Worm (Caenorhabditis elegans) whole organism, midembryonic: Measurements from ENCODE around the gene ugt-37.

Source experiments
- T22C8.4 ChIP-seq: fragments of 200-800 bp; sonication (Bioruptor generic); IDR thresholded peaks from 2 replicates; pipeline ENCODE4 v1.3.6; 2022; ENCODE audit warnings: missing genetic modification characterization, missing compliant biosample characterization
- cog-1 ChIP-seq: sonication (generic microtip); optimal IDR thresholded peaks from 2 replicates; lab custom pipeline; 2016; ENCODE audit warnings: missing genetic modification characterization, missing compliant biosample characterization
- flt-1 ChIP-seq: fragments of 200-800 bp; sonication (Bioruptor generic); IDR thresholded peaks from 2 replicates; pipeline ENCODE4 v1.3.6; 2022; ENCODE audit warnings: missing genetic modification characterization, missing compliant biosample characterization
- klf-2 ChIP-seq: fragments of 200-800 bp; sonication (Bioruptor generic); conservative IDR thresholded peaks from 2 replicates; pipeline ENCODE4 v1.3.6; 2022; ENCODE audit warnings: missing genetic modification reagents, missing genetic modification characterization, missing compliant biosample characterization
- med-1 ChIP-seq: sonication (generic microtip); optimal IDR thresholded peaks from 2 replicates; lab custom pipeline; 2017; ENCODE audit warnings: missing genetic modification characterization, mild to moderate bottlenecking, missing compliant biosample characterization, antibody characterized with exemption, missing genetic modification reagents; ENCODE audit not compliant: insufficient read depth
- ref-1 ChIP-seq: fragments of 200-800 bp; sonication (Bioruptor generic); conservative IDR thresholded peaks from 2 replicates; pipeline ENCODE4 v1.3.6; 2022; ENCODE audit warnings: missing genetic modification reagents, missing genetic modification characterization, missing compliant biosample characterization
- tab-1 ChIP-seq: fragments of 200-800 bp; sonication (Bioruptor generic); IDR thresholded peaks from 2 replicates; pipeline ENCODE4 v1.3.6; 2022; ENCODE audit warnings: missing genetic modification characterization, missing compliant biosample characterization
- ztf-23 ChIP-seq: fragments of 200-800 bp; sonication (Bioruptor generic); IDR thresholded peaks from 2 replicates; pipeline ENCODE4 v1.3.6; 2022; ENCODE audit warnings: missing genetic modification reagents, missing genetic modification characterization, missing compliant biosample characterization
- ztf-29 ChIP-seq: fragments of 200-800 bp; sonication (Bioruptor generic); IDR thresholded peaks from 2 replicates; pipeline ENCODE4 v1.3.6; 2022; ENCODE audit warnings: missing genetic modification reagents, missing genetic modification characterization, missing compliant biosample characterization

Gene ugt-37

ce11 chrV:7145250-7145850, at the start of gene ugt-37:
TSS of gene ugt-37 (minus strand) at chrV:7145318.
- no peak for TF ChIP-seq T22C8.4 (GFP tag; lab: Robert Waterston, UW)
- no peak for TF ChIP-seq flt-1 (GFP tag; lab: Robert Waterston, UW)
- no peak for TF ChIP-seq ztf-29 (GFP tag; lab: Robert Waterston, UW)
- no peak for TF ChIP-seq ref-1
- TF ChIP-seq tab-1, result no peak
- no peak for TF ChIP-seq ztf-23
- TF ChIP-seq med-1 (GFP tag; lab: Kevin White, UChicago), result no peak
- TF ChIP-seq cog-1, result no peak
- TF ChIP-seq klf-2 (GFP tag; lab: Robert Waterston, UW), result no peak

DNA sequence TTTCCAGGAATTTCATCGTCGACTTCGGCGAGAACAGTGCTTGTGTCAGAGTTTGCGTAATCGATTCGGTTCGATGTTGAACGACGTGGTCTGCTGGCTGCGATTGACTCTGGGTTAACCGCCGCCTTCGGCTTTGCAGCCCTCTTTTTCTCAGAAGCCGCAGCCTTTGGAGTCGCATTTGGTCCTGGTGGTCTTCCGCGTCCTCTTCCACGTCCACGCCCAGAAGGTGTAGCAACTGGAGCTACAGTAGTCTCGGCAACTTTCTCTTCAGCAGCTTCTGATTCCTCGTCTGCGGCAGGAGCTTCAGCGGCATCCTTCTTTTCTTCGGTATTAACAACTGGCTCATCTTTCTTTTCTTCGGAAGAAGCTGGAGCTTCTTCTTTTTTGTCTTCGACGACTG, 49.7 kb upstream of the ugt-37 start:
- TF ChIP-seq ztf-23 (no peak), cog-1 (no peak), tab-1 (no peak), flt-1 (GFP tag; lab: Robert Waterston, UW) (no peak), med-1 (GFP tag; lab: Kevin White, UChicago) (no peak), T22C8.4 (GFP tag; lab: Robert Waterston, UW) (no peak), ztf-29 (GFP tag; lab: Robert Waterston, UW) (no peak), ref-1 (no peak), klf-2 (GFP tag; lab: Robert Waterston, UW) (no peak)

DNA sequence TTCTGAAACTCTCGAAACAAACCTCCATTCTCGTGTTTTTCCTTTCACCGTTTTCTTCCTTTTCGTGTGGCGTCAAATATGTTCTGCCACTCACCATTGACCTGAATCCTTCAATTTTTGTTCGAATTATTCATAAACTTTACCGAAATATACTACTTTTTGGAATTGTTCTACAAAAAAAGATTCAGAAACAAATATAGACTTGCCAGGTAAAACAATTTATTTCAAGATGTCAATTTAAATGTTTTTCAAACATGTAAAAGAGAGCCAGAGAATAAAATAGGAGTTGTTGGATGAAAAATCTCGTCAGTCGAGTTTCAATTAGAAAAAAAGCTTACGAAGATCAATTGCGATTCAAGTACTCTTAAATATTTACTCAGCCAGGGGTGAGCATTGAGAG, 48.4 kb upstream of the ugt-37 start, which contains the start of gene F09G2.8:
Gene F09G2.8, minus strand, starts transcription at position 101 of the 400 bp plus-strand sequence.
- TF ChIP-seq tab-1 (no peak), med-1 (GFP tag; lab: Kevin White, UChicago) (no peak), cog-1 (no peak), ztf-23 (no peak), ref-1 (no peak), T22C8.4 (GFP tag; lab: Robert Waterston, UW) (no peak), ztf-29 (GFP tag; lab: Robert Waterston, UW) (no peak), flt-1 (GFP tag; lab: Robert Waterston, UW) (no peak)

- TF ChIP-seq klf-2 (GFP tag; lab: Robert Waterston, UW) (no peak), med-1 (GFP tag; lab: Kevin White, UChicago) (no peak), ref-1 (no peak), tab-1 (no peak), T22C8.4 (GFP tag; lab: Robert Waterston, UW) (no peak), ztf-23 (no peak), ztf-29 (GFP tag; lab: Robert Waterston, UW) (no peak), flt-1 (GFP tag; lab: Robert Waterston, UW) (no peak), cog-1 (no peak)
Observed at ce11 chrV:7187295-7187694, 42.2 kb upstream of the ugt-37 start.

- no peak for TF ChIP-seq cog-1
- TF ChIP-seq T22C8.4 (GFP tag; lab: Robert Waterston, UW), result no peak
- TF ChIP-seq ref-1, result no peak
- TF ChIP-seq med-1 (GFP tag; lab: Kevin White, UChicago), result no peak
- TF ChIP-seq ztf-29 (GFP tag; lab: Robert Waterston, UW), result no peak
- TF ChIP-seq klf-2 (GFP tag; lab: Robert Waterston, UW), result no peak
- no peak for TF ChIP-seq ztf-23
Observed at ce11 chrV:7186599-7186998, 41.5 kb upstream of the ugt-37 start.

- TF ChIP-seq ztf-29 (GFP tag; lab: Robert Waterston, UW) (no peak), T22C8.4 (GFP tag; lab: Robert Waterston, UW) (no peak), cog-1 (no peak), ztf-23 (no peak), ref-1 (no peak), med-1 (GFP tag; lab: Kevin White, UChicago) (no peak)
Observed at ce11 chrV:7184549-7184948, 39.4 kb upstream of the ugt-37 start, which contains the start of gene pitr-5. TSS of gene pitr-5 (plus strand) at chrV:7184849.

DNA sequence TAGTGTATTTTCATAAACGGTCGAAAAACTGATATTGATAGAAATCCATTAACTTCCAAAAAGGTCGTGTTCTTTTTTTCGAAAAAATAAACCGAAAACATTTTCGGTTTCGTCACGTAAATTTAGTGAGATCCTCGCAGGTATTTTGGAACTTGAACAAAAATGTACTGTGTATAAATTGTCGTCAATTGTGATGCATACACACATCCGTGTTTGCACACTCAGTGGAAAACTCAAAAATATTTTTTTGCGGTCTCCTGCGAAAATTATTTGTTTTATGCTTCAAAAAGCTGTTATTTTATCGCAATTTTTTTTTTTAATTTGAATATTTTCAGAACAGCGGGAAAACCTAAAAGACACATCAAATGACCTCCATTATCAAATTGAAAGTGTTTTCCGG, 33.7 kb upstream of the ugt-37 start, which contains the start of gene cpsf-2:
Gene cpsf-2, plus strand, starts transcription at position 330 of the 400 bp plus-strand sequence.
- no peak for TF ChIP-seq med-1 (GFP tag; lab: Kevin White, UChicago)
- TF ChIP-seq ztf-29 (GFP tag; lab: Robert Waterston, UW), result no peak
- no peak for TF ChIP-seq cog-1
- TF ChIP-seq klf-2 (GFP tag; lab: Robert Waterston, UW), result no peak
- TF ChIP-seq ztf-23, result no peak
- no peak for TF ChIP-seq flt-1 (GFP tag; lab: Robert Waterston, UW)
- TF ChIP-seq tab-1, result no peak
- no peak for TF ChIP-seq ref-1
- TF ChIP-seq T22C8.4 (GFP tag; lab: Robert Waterston, UW), result no peak

DNA sequence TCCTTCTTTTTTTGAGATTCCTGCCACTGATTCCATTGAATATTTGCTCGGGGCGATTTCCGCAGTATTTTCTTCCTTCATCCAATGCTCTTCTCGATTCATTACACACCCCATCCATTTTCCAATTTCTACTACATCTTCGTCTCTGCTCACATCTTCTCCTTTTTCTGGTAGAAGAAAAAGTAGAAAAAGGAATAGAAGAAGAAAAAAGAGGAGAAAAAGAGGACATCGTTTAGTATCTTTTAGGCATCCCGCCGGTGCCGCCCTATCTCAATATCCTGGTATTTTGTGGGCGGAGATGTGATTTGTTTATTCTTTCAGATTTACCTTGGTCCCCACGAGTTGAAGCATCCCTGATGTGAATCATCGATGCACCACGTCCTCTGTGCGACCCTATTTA, 30.1 kb upstream of the ugt-37 start, which contains the start of gene lgc-39:
Gene lgc-39, plus strand, starts transcription at position 301 of the 400 bp plus-strand sequence.
- TF ChIP-seq ref-1 (no peak), T22C8.4 (GFP tag; lab: Robert Waterston, UW) (no peak), med-1 (GFP tag; lab: Kevin White, UChicago) (no peak), ztf-23 (no peak), tab-1 (no peak), ztf-29 (GFP tag; lab: Robert Waterston, UW) (no peak), flt-1 (GFP tag; lab: Robert Waterston, UW) (no peak), cog-1 (no peak)

ce11 chrV:7166709-7167108, 21.6 kb upstream of the ugt-37 start, which contains the start of gene ugt-36:
TSS of gene ugt-36 (plus strand) at chrV:7167009.
- TF ChIP-seq flt-1 (GFP tag; lab: Robert Waterston, UW), result no peak
- TF ChIP-seq med-1 (GFP tag; lab: Kevin White, UChicago), result no peak
- no peak for TF ChIP-seq T22C8.4 (GFP tag; lab: Robert Waterston, UW)
- no peak for TF ChIP-seq ref-1
- no peak for TF ChIP-seq tab-1
- no peak for TF ChIP-seq klf-2 (GFP tag; lab: Robert Waterston, UW)
- TF ChIP-seq ztf-23, result no peak

DNA sequence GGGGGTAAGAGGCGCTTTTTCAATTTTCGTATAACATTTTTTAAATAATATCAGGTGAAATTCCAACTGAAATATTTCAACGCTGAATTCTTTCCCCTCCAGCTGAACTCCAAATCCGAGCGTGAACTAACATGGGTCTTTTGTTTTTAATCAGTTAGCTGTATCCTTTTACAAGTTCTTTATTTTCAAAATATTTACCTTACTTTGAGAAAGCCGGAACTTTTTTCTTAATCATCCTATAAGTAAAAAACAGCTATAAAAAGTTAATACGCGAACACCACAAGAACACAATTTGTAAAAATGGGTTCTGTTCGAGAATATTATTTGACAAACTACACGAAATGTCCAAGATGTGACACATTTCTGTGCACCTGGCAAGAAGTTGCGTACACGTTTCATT, 19.1 kb upstream of the ugt-37 start, which contains the start of gene srh-83:
Gene srh-83, plus strand, starts transcription at position 301 of the 400 bp plus-strand sequence.
- TF ChIP-seq med-1 (GFP tag; lab: Kevin White, UChicago) (no peak), ztf-29 (GFP tag; lab: Robert Waterston, UW) (no peak), tab-1 (no peak)
